Fruit fly (Drosophila melanogaster) whole organism, embryonic: ENCODE results near the gene Polr2G.

Experiments
- CG30431 ChIP-seq: fragments of 200-800 bp; sonication (Bioruptor generic); optimal IDR thresholded peaks from 2 replicates; lab custom pipeline; 2017; ENCODE audit warnings: missing biosample characterization, missing genetic modification characterization
- Lhr ChIP-seq: fragments of 200-800 bp; sonication (Bioruptor generic); optimal IDR thresholded peaks from 3 replicates; lab custom pipeline; 2017; ENCODE audit warnings: mild to moderate bottlenecking, missing biosample characterization, missing genetic modification reagents, missing genetic modification characterization
- Ravus ChIP-seq: fragments of 200-800 bp; sonication (Bioruptor generic); IDR thresholded peaks from 2 replicates; pipeline ENCODE4 v1.3.6; 2022; ENCODE audit warnings: missing biosample characterization, missing genetic modification characterization
- kay ChIP-seq: fragments of 200-800 bp; sonication (Bioruptor generic); optimal IDR thresholded peaks from 2 replicates; lab custom pipeline; 2016; ENCODE audit warnings: missing biosample characterization, missing genetic modification characterization

DNA sequence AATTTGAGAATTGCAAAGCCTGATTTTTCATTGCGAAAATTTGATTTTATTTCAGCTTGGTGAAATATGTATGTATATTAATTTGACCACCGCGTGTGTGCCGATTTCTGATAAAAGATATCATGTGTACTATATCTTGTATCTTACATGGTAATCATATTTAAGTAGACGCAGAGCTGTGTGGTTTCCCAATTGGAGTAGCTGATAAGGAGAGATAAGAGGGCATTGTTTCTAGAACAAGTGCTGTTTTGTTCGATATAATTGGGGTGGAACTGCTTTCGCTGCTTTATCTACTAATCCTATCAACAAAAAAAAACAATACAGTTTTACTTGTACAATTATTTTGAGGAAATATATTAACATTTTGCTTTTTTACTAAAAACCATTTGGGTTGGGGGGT, 23.6 kb upstream of the Polr2G start:
- TF ChIP-seq Ravus (GFP tag; lab: Robert Waterston, UW): no peak
- TF ChIP-seq Lhr (GFP tag; lab: Kevin White, UChicago): no peak
- TF ChIP-seq CG30431 (GFP tag; lab: Kevin White, UChicago): no peak
- TF ChIP-seq kay: no peak
